Worm (Caenorhabditis elegans) whole organism, L3 larva: ENCODE data around the gene anmt-3.

Source experiments
- ZK546.5 ChIP-seq: sonication (generic microtip); optimal IDR thresholded peaks from 2 replicates; lab custom pipeline; 2017; ENCODE audit warnings: missing biosample characterization, missing genetic modification characterization
- ama-1 ChIP-seq: fragments of 150-350 bp; optimal IDR thresholded peaks from 2 replicates; lab custom pipeline; 2018
- ceh-28 ChIP-seq: fragments of 150-350 bp; optimal IDR thresholded peaks from 2 replicates; lab custom pipeline; 2014; ENCODE audit warnings: missing biosample characterization, missing genetic modification reagents, missing genetic modification characterization
- egl-5 ChIP-seq: fragments of 150-350 bp; optimal IDR thresholded peaks from 2 replicates; lab custom pipeline; 2017; ENCODE audit warnings: missing biosample characterization, missing genetic modification reagents, missing genetic modification characterization, inconsistent platforms
- elt-3 ChIP-seq, 3 experiments: fragments of 150-350 bp in 1 of 3; sonication (generic microtip) in 2 of 3; optimal IDR thresholded peaks; 2 replicates in 2 of 3; 4 replicates in 1 of 3; lab custom pipeline; 2014 to 2017; ENCODE audit warnings: missing biosample characterization in 3 of 3, missing genetic modification characterization in 3 of 3
- fkh-10 ChIP-seq: sonication (generic microtip); optimal IDR thresholded peaks from 2 replicates; lab custom pipeline; 2017; ENCODE audit warnings: missing biosample characterization, missing genetic modification reagents, missing genetic modification characterization
- nhr-11 ChIP-seq: fragments of 150-350 bp; optimal IDR thresholded peaks from 2 replicates; lab custom pipeline; 2014; ENCODE audit warnings: missing biosample characterization, missing genetic modification characterization
- nhr-12 ChIP-seq: fragments of 150-350 bp; optimal IDR thresholded peaks from 2 replicates; lab custom pipeline; 2014; ENCODE audit warnings: missing biosample characterization, missing genetic modification characterization
- nhr-237 ChIP-seq: fragments of 150-350 bp; optimal IDR thresholded peaks from 2 replicates; lab custom pipeline; 2014; ENCODE audit warnings: missing biosample characterization, missing genetic modification characterization
- nhr-28 ChIP-seq: fragments of 150-350 bp; optimal IDR thresholded peaks from 2 replicates; lab custom pipeline; 2014; ENCODE audit warnings: missing biosample characterization, missing genetic modification characterization
- pha-4 ChIP-seq: fragments of 150-350 bp; optimal IDR thresholded peaks from 2 replicates; lab custom pipeline; 2014; ENCODE audit warnings: missing biosample characterization, missing genetic modification reagents, missing genetic modification characterization
- unc-62 ChIP-seq: fragments of 150-350 bp; sonication (generic microtip); optimal IDR thresholded peaks from 4 replicates; lab custom pipeline; 2014; ENCODE audit warnings: missing biosample characterization, missing genetic modification reagents, missing genetic modification characterization
- ztf-11 ChIP-seq: fragments of 150-350 bp; optimal IDR thresholded peaks from 2 replicates; lab custom pipeline; 2014; ENCODE audit warnings: missing biosample characterization, missing genetic modification characterization

DNA sequence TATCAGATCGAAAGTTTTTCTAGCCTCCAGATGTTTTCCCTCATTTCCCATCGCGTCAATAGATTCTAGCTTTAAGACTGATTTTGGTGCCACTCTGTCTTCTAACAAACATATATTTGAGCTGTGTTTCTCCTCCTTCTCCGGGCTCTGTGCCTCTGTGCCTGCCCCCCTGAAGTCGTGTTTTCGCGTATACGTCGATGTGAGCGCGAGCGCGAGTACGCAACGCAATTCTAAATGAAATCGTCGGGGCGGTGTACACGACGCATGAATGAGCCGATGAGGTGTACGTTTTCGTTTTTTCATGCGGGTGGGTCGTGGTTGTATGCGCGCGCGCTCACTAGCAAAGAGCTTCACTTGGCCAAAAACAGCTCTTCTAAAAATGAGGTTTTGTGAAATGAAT is 7.8 kb upstream of the anmt-3 start:
- no peak for TF ChIP-seq nhr-28 (tag; lab: Kevin White, UChicago)
- TF ChIP-seq unc-62 (GFP tag; lab: Kevin White, UChicago) = no peak
- no peak for TF ChIP-seq pha-4 (tag; lab: Kevin White, UChicago)
- TF ChIP-seq nhr-237 (tag; lab: Kevin White, UChicago) = no peak
- no peak for TF ChIP-seq nhr-12 (tag; lab: Kevin White, UChicago)
- no peak for TF ChIP-seq ama-1
- TF ChIP-seq ceh-28 (tag; lab: Kevin White, UChicago) = no peak
- no peak for TF ChIP-seq nhr-11 (tag; lab: Kevin White, UChicago)
- no peak for TF ChIP-seq ztf-11 (tag; lab: Kevin White, UChicago)
- no peak for TF ChIP-seq egl-5
- TF ChIP-seq ZK546.5 = no peak
- TF ChIP-seq elt-3 (tag; optimal IDR thresholded peaks at IDR 0.05; lab: Kevin White, UChicago) = no peak
- TF ChIP-seq fkh-10 (GFP tag; lab: Kevin White, UChicago) = no peak
